Fruit fly (Drosophila melanogaster) whole organism, embryonic: ENCODE measurements around the gene CG15034.

Experiments
- CG10209 ChIP-seq: fragments of 200-800 bp; sonication (Bioruptor generic); optimal IDR thresholded peaks from 3 replicates; lab custom pipeline; 2017; ENCODE audit warnings: missing biosample characterization, mild to moderate bottlenecking, missing genetic modification characterization, missing genetic modification reagents
- CG1024 ChIP-seq: fragments of 200-800 bp; sonication (Bioruptor generic); IDR thresholded peaks from 2 replicates; pipeline ENCODE4 v1.3.6; 2022; ENCODE audit warnings: missing biosample characterization, missing genetic modification characterization
- CG10274 ChIP-seq: fragments of 200-800 bp; sonication (Bioruptor generic); optimal IDR thresholded peaks from 3 replicates; lab custom pipeline; 2017; ENCODE audit warnings: missing biosample characterization, mild to moderate bottlenecking, missing genetic modification characterization
- CG10959 ChIP-seq: fragments of 200-800 bp; sonication (Bioruptor generic); IDR thresholded peaks from 2 replicates; pipeline ENCODE4 v1.3.6; 2022; ENCODE audit warnings: missing biosample characterization, missing genetic modification characterization
- CG11085 ChIP-seq: fragments of 200-800 bp; sonication (Bioruptor generic); IDR thresholded peaks from 2 replicates; pipeline ENCODE4 v1.3.6; 2022; ENCODE audit warnings: missing biosample characterization, missing genetic modification characterization
- CG11723 ChIP-seq: fragments of 200-800 bp; sonication (Bioruptor generic); optimal IDR thresholded peaks from 2 replicates; lab custom pipeline; 2017; ENCODE audit warnings: missing biosample characterization, mild to moderate bottlenecking, missing genetic modification characterization
- CG12104 ChIP-seq: fragments of 200-800 bp; sonication (Bioruptor generic); optimal IDR thresholded peaks from 3 replicates; lab custom pipeline; 2016; ENCODE audit warnings: missing biosample characterization, missing genetic modification characterization
- CG12942 ChIP-seq: fragments of 200-800 bp; sonication (Bioruptor generic); optimal IDR thresholded peaks from 3 replicates; lab custom pipeline; 2016; ENCODE audit warnings: missing biosample characterization, missing genetic modification characterization
- CG2129 ChIP-seq: fragments of 200-800 bp; sonication (Bioruptor generic); IDR thresholded peaks from 2 replicates; pipeline ENCODE4 v1.3.6; 2022; ENCODE audit warnings: missing biosample characterization, missing genetic modification characterization; ENCODE audit not compliant: partially characterized antibody
- CG2202 ChIP-seq: fragments of 200-800 bp; sonication (Bioruptor generic); optimal IDR thresholded peaks from 2 replicates; lab custom pipeline; 2018; ENCODE audit warnings: missing biosample characterization, mild to moderate bottlenecking, missing genetic modification characterization
- CG2678 ChIP-seq: fragments of 200-800 bp; sonication (Bioruptor generic); optimal IDR thresholded peaks from 3 replicates; lab custom pipeline; 2019; ENCODE audit warnings: missing biosample characterization, mild to moderate bottlenecking, missing genetic modification characterization, moderate library complexity
- CG2712 ChIP-seq: fragments of 200-800 bp; optimal IDR thresholded peaks from 3 replicates; lab custom pipeline; 2019; ENCODE audit warnings: missing biosample characterization, mild to moderate bottlenecking, missing genetic modification characterization, moderate library complexity
- CG31365 ChIP-seq: fragments of 200-800 bp; sonication (Bioruptor generic); optimal IDR thresholded peaks from 2 replicates; lab custom pipeline; 2018; ENCODE audit warnings: missing biosample characterization, mild to moderate bottlenecking, missing genetic modification characterization
- CG6765 ChIP-seq: fragments of 200-800 bp; sonication (Bioruptor generic); optimal IDR thresholded peaks from 3 replicates; lab custom pipeline; 2017; ENCODE audit warnings: missing biosample characterization, mild to moderate bottlenecking, missing genetic modification characterization
- CG7271 ChIP-seq: fragments of 200-800 bp; sonication (Bioruptor generic); optimal IDR thresholded peaks from 2 replicates; lab custom pipeline; 2018; ENCODE audit warnings: missing biosample characterization, mild to moderate bottlenecking, missing genetic modification characterization, moderate library complexity
- CG7928 ChIP-seq: fragments of 200-800 bp; sonication (Bioruptor generic); optimal IDR thresholded peaks from 2 replicates; lab custom pipeline; 2017; ENCODE audit warnings: missing biosample characterization, mild to moderate bottlenecking, missing genetic modification characterization
- CG9817 ChIP-seq: fragments of 200-800 bp; sonication (Bioruptor generic); optimal IDR thresholded peaks from 2 replicates; lab custom pipeline; 2018; ENCODE audit warnings: missing biosample characterization, mild to moderate bottlenecking, missing genetic modification characterization, moderate library complexity
- CHES-1-like ChIP-seq: fragments of 200-800 bp; sonication (Bioruptor generic); optimal IDR thresholded peaks from 2 replicates; lab custom pipeline; 2016; ENCODE audit warnings: missing biosample characterization, missing genetic modification characterization
- D19B ChIP-seq: fragments of 200-800 bp; sonication (Bioruptor generic); optimal IDR thresholded peaks from 2 replicates; lab custom pipeline; 2017; ENCODE audit warnings: missing biosample characterization, mild to moderate bottlenecking, missing genetic modification characterization
- Dbx ChIP-seq: fragments of 200-800 bp; sonication (Bioruptor generic); IDR thresholded peaks from 3 replicates; pipeline ENCODE4 v1.3.6; 2022; ENCODE audit warnings: missing biosample characterization, missing genetic modification characterization
- E2f2 ChIP-seq: fragments of 200-800 bp; sonication (Bioruptor generic); IDR thresholded peaks from 2 replicates; pipeline ENCODE4 v1.3.6; 2022; ENCODE audit warnings: missing biosample characterization, missing genetic modification characterization
- Fer2 ChIP-seq: fragments of 200-800 bp; sonication (Bioruptor generic); optimal IDR thresholded peaks from 2 replicates; lab custom pipeline; 2018; ENCODE audit warnings: missing biosample characterization, mild to moderate bottlenecking, missing genetic modification characterization, moderate library complexity
- Fer3 ChIP-seq: fragments of 200-800 bp; sonication (Bioruptor generic); optimal IDR thresholded peaks from 2 replicates; lab custom pipeline; 2018; ENCODE audit warnings: missing biosample characterization, mild to moderate bottlenecking, missing genetic modification characterization, moderate library complexity
- H2.0 ChIP-seq: fragments of 200-800 bp; sonication (Bioruptor generic); IDR thresholded peaks from 2 replicates; pipeline ENCODE4 v1.3.6; 2022; ENCODE audit warnings: missing biosample characterization, missing genetic modification characterization
- Mes4 ChIP-seq: fragments of 200-800 bp; sonication (Bioruptor generic); optimal IDR thresholded peaks from 2 replicates; lab custom pipeline; 2016; ENCODE audit warnings: missing biosample characterization, missing genetic modification characterization
- Poxn ChIP-seq: fragments of 200-800 bp; sonication (Bioruptor generic); IDR thresholded peaks from 2 replicates; pipeline ENCODE4 v1.3.6; 2022; ENCODE audit warnings: missing biosample characterization, missing genetic modification characterization
- Six4 ChIP-seq: fragments of 200-800 bp; sonication (Bioruptor generic); optimal IDR thresholded peaks from 2 replicates; lab custom pipeline; 2016; ENCODE audit warnings: missing biosample characterization, missing genetic modification characterization
- Taf1 ChIP-seq: fragments of 200-800 bp; sonication (Bioruptor generic); IDR thresholded peaks from 2 replicates; pipeline ENCODE4 v1.3.6; 2022; ENCODE audit warnings: missing biosample characterization, missing genetic modification characterization
- ato ChIP-seq: fragments of 200-800 bp; sonication (Bioruptor generic); IDR thresholded peaks from 2 replicates; pipeline ENCODE4 v1.3.6; 2022; ENCODE audit warnings: missing biosample characterization, missing genetic modification characterization; ENCODE audit not compliant: partially characterized antibody
- bsh ChIP-seq, 2 experiments: fragments of 200-800 bp; sonication (Bioruptor generic); optimal IDR thresholded peaks; 2 replicates each; lab custom pipeline; 2017 to 2018; ENCODE audit warnings: mild to moderate bottlenecking in 2 of 2, missing biosample characterization in 2 of 2, missing genetic modification characterization in 2 of 2, moderate library complexity in 1 of 2
- cad ChIP-seq: fragments of >200 bp; optimal IDR thresholded peaks from 2 replicates; lab custom pipeline; 2017; ENCODE audit warnings: missing biosample characterization, missing genetic modification characterization
- chif ChIP-seq, 2 experiments: fragments of 200-800 bp; sonication (Bioruptor generic); optimal IDR thresholded peaks; 3 replicates each; lab custom pipeline; 2016; ENCODE audit warnings: missing biosample characterization in 2 of 2, missing genetic modification characterization in 2 of 2
- crol ChIP-seq: fragments of 200-800 bp; sonication (Bioruptor generic); IDR thresholded peaks from 2 replicates; pipeline ENCODE4 v1.3.6; 2022; ENCODE audit warnings: missing biosample characterization, missing genetic modification characterization
- dimm ChIP-seq: fragments of 200-800 bp; sonication (Bioruptor generic); IDR thresholded peaks from 2 replicates; pipeline ENCODE4 v1.3.6; 2022; ENCODE audit warnings: missing biosample characterization, missing genetic modification characterization
- dmrt11E ChIP-seq: fragments of 200-800 bp; sonication (Bioruptor generic); optimal IDR thresholded peaks from 3 replicates; lab custom pipeline; 2018; ENCODE audit warnings: missing biosample characterization, mild to moderate bottlenecking, missing genetic modification characterization, moderate library complexity
- ems ChIP-seq: fragments of 200-800 bp; sonication (Bioruptor generic); optimal IDR thresholded peaks from 3 replicates; lab custom pipeline; 2016; ENCODE audit warnings: missing biosample characterization, missing genetic modification characterization
- fru ChIP-seq: fragments of >200 bp; optimal IDR thresholded peaks from 2 replicates; lab custom pipeline; 2017
- grau ChIP-seq: fragments of 200-800 bp; optimal IDR thresholded peaks from 3 replicates; lab custom pipeline; 2019; ENCODE audit warnings: missing biosample characterization, mild to moderate bottlenecking, missing genetic modification characterization, moderate library complexity
- grn ChIP-seq: fragments of 200-800 bp; sonication (Bioruptor generic); optimal IDR thresholded peaks from 3 replicates; lab custom pipeline; 2017; ENCODE audit warnings: missing biosample characterization, missing genetic modification characterization
- hb ChIP-seq: fragments of 200-800 bp; sonication (Bioruptor generic); IDR thresholded peaks from 3 replicates; pipeline ENCODE4 v1.3.6; 2022; ENCODE audit warnings: missing biosample characterization, missing genetic modification characterization; ENCODE audit not compliant: partially characterized antibody
- ind ChIP-seq: fragments of 200-800 bp; sonication (Bioruptor generic); optimal IDR thresholded peaks from 3 replicates; lab custom pipeline; 2016; ENCODE audit warnings: missing biosample characterization, missing genetic modification characterization
- lov ChIP-seq, 2 experiments: fragments of 200-800 bp in 1 of 2; fragments of >200 bp in 1 of 2; sonication (Bioruptor generic) in 1 of 2; IDR thresholded peaks in 1 of 2; optimal IDR thresholded peaks in 1 of 2; 2 replicates in 1 of 2; 3 replicates in 1 of 2; pipeline versions ENCODE4 v1.3.6 to Lab custom; 2017 to 2022; ENCODE audit warnings: missing biosample characterization in 1 of 2, missing genetic modification characterization in 1 of 2
- mirr ChIP-seq: fragments of 200-800 bp; sonication (Bioruptor generic); optimal IDR thresholded peaks from 3 replicates; lab custom pipeline; 2018; ENCODE audit warnings: missing biosample characterization, mild to moderate bottlenecking, missing genetic modification characterization
- oc ChIP-seq: fragments of 200-800 bp; sonication (Bioruptor generic); optimal IDR thresholded peaks from 2 replicates; lab custom pipeline; 2018; ENCODE audit warnings: missing biosample characterization, mild to moderate bottlenecking, missing genetic modification characterization, moderate library complexity
- pb ChIP-seq: fragments of 200-800 bp; sonication (Bioruptor generic); optimal IDR thresholded peaks from 3 replicates; lab custom pipeline; 2016; ENCODE audit warnings: missing biosample characterization, missing genetic modification characterization
- psq ChIP-seq: fragments of 200-800 bp; sonication (Bioruptor generic); optimal IDR thresholded peaks from 2 replicates; lab custom pipeline; 2017; ENCODE audit warnings: missing biosample characterization, missing genetic modification characterization
- slbo ChIP-seq: fragments of 200-800 bp; sonication (Bioruptor generic); IDR thresholded peaks from 2 replicates; pipeline ENCODE4 v1.3.6; 2022; ENCODE audit warnings: missing biosample characterization, missing genetic modification characterization
- zfh1 ChIP-seq: fragments of 200-800 bp; sonication (Bioruptor generic); IDR thresholded peaks from 3 replicates; pipeline ENCODE4 v1.3.6; 2022; ENCODE audit warnings: missing biosample characterization, missing genetic modification characterization

The CG15034 gene

dm6 chrX:7306538-7307477 is 40.5 kb downstream of the CG15034 start (continued):
- TF ChIP-seq ems (GFP tag; lab: Kevin White, UChicago) (peak; percentile 79), CG10959 (GFP tag; lab: Robert Waterston, UW) (peak; percentile 39; the same call in 1 of the 2 replicates), CG10209 (GFP tag; lab: Kevin White, UChicago) (peak; percentile 98), bsh (GFP tag; optimal IDR thresholded peaks at IDR 0.05; lab: Kevin White, UChicago) (peak; percentile 90 to 92), ato (GFP tag; lab: Robert Waterston, UW) (no peak), CG31365 (tag; lab: Kevin White, UChicago) (peak; percentile 22), Poxn (peak; percentile 30; the same call in 1 of the 2 replicates), crol (peak; percentile 100), mirr (GFP tag; lab: Kevin White, UChicago) (peak; percentile 47), fru (no peak), E2f2 (no peak), CG2202 (tag; lab: Kevin White, UChicago) (peak; percentile 85), CG1024 (0 out of 2 replicates have a peak, but pooled peaks have one; percentile 6), CG6765 (peak; percentile 87), Six4 (peak; percentile 79), CG11085 (GFP tag; lab: Robert Waterston, UW) (no peak; the same call in 1 of the 2 replicates), lov (optimal IDR thresholded peaks at IDR 0.05; lab: Kevin White, UChicago) (no peak), lov (GFP tag; IDR thresholded peaks at IDR 0.05; lab: Robert Waterston, UW) (no peak), Dbx (GFP tag; lab: Robert Waterston, UW) (peak; percentile 38), chif (GFP tag; optimal IDR thresholded peaks at IDR 0.05; lab: Kevin White, UChicago) (peak; percentile 76 to 89), pb (peak; percentile 51), Fer3 (peak; percentile 80), grn (GFP tag; lab: Kevin White, UChicago) (peak; percentile 4), cad (GFP tag; lab: Kevin White, UChicago) (no peak), CG7271 (peak; percentile 53), CG7928 (GFP tag; lab: Kevin White, UChicago) (peak; percentile 53), hb (no peak), CG11723 (peak; percentile 84), slbo (GFP tag; lab: Robert Waterston, UW) (peak; percentile 73), CG12942 (GFP tag; lab: Kevin White, UChicago) (peak; percentile 75), CG2129 (GFP tag; lab: Robert Waterston, UW) (no peak), Taf1 (GFP tag; lab: Robert Waterston, UW) (no peak), CG10274 (GFP tag; lab: Kevin White, UChicago) (peak; percentile 83), oc (tag; lab: Kevin White, UChicago) (peak; percentile 70), dmrt11E (tag; lab: Kevin White, UChicago) (peak; percentile 97), CG12104 (GFP tag; lab: Kevin White, UChicago) (peak; percentile 93), dimm (GFP tag; lab: Robert Waterston, UW) (peak; percentile 53; the same call in 1 of the 2 replicates), ind (GFP tag; lab: Kevin White, UChicago) (peak; percentile 86), Mes4 (GFP tag; lab: Kevin White, UChicago) (peak; percentile 71), CHES-1-like (GFP tag; lab: Kevin White, UChicago) (peak; percentile 58), H2.0 (GFP tag; lab: Robert Waterston, UW) (peak; percentile 40), D19B (GFP tag; lab: Kevin White, UChicago) (peak; percentile 87), CG2678 (tag; lab: Kevin White, UChicago) (peak; percentile 96), grau (peak; percentile 95), CG2712 (tag; lab: Kevin White, UChicago) (peak; percentile 97), psq (GFP tag; lab: Kevin White, UChicago) (peak; percentile 19), zfh1 (GFP tag; lab: Robert Waterston, UW) (peak; percentile 47; the same call in 1 of the 3 replicates), CG9817 (tag; lab: Kevin White, UChicago) (peak; percentile 85), Fer2 (tag; lab: Kevin White, UChicago) (peak; percentile 72)
